Fruit fly (Drosophila melanogaster): ENCODE measurements around the gene CG34299.

CG34299 gene

DNA sequence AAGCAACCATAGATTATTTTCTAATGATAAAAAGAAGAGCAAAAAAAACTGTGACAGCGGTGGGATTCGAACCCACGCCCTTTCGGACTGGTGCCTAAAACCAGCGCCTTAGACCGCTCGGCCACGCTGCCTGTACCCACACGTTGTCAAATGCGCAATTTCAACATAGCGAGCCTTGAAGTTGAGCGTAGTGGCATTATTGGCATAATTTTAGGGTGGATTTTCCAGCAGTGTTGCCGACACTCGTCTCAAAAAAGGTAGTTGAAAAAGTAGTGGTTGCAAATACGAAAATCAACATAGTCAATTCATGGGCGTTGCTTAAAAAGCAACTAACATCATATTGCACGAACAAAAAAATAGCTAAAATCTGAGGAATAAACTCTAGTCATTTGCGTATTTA is 818 bp upstream of the CG34299 start (continued):
- no peak for TF ChIP-seq Meics (GFP tag; optimal IDR thresholded peaks at IDR 0.05)
- no peak for TF ChIP-seq jing (GFP tag; optimal IDR thresholded peaks at IDR 0.05)
- no peak for TF ChIP-seq NFAT (GFP tag; IDR thresholded peaks at IDR 0.05)
- TF ChIP-seq CG6175 (GFP tag; IDR thresholded peaks at IDR 0.05) = no peak
- no peak for TF ChIP-seq ems (GFP tag; optimal IDR thresholded peaks at IDR 0.05)
- no peak for TF ChIP-seq pb (GFP tag; optimal IDR thresholded peaks at IDR 0.05)
- TF ChIP-seq CG12391 (tag; optimal IDR thresholded peaks at IDR 0.05) = no peak
- TF ChIP-seq CG32772 (GFP tag; IDR thresholded peaks at IDR 0.05) = no peak
- TF ChIP-seq Dll (GFP tag; IDR thresholded peaks at IDR 0.05; ENCODE audit: partially characterized antibody) = peak; percentile 58; the same call in 2 of the 4 replicates
- TF ChIP-seq disco-r (GFP tag; optimal IDR thresholded peaks at IDR 0.05) = no peak
- no peak for TF ChIP-seq Lim3 (GFP tag; IDR thresholded peaks at IDR 0.05)
- TF ChIP-seq CG4282 (GFP tag; optimal IDR thresholded peaks at IDR 0.05) = no peak
- no peak for TF ChIP-seq CG12942 (GFP tag; optimal IDR thresholded peaks at IDR 0.05)
- TF ChIP-seq Fer2 (tag; optimal IDR thresholded peaks at IDR 0.05) = no peak
- TF ChIP-seq CG14050 (GFP tag; IDR thresholded peaks at IDR 0.05) = no peak
- no peak for TF ChIP-seq Max (GFP tag; optimal IDR thresholded peaks at IDR 0.05)
- no peak for TF ChIP-seq CG4617 (GFP tag; optimal IDR thresholded peaks at IDR 0.05; ENCODE audit: borderline replicate concordance)
- no peak for TF ChIP-seq Ssrp (tag; optimal IDR thresholded peaks at IDR 0.05)
- no peak for TF ChIP-seq Optix (GFP tag; IDR thresholded peaks at IDR 0.05)
- no peak for TF ChIP-seq kni (GFP tag; optimal IDR thresholded peaks at IDR 0.05)
- no peak for TF ChIP-seq ara (GFP tag; IDR thresholded peaks at IDR 0.05)
- TF ChIP-seq Antp (GFP tag; optimal IDR thresholded peaks at IDR 0.05) = no peak
- no peak for TF ChIP-seq CG12299 (tag; optimal IDR thresholded peaks at IDR 0.05)
- TF ChIP-seq Oli (tag; optimal IDR thresholded peaks at IDR 0.05) = no peak
- no peak for TF ChIP-seq Hr3 (GFP tag; optimal IDR thresholded peaks at IDR 0.05)
- TF ChIP-seq H15 (GFP tag; IDR thresholded peaks at IDR 0.05) = no peak
- peak; percentile 65 for TF ChIP-seq nerfin-2 (GFP tag; IDR thresholded peaks at IDR 0.05; ENCODE audit: partially characterized antibody)
- no peak for TF ChIP-seq tio (GFP tag; optimal IDR thresholded peaks at IDR 0.05)
- TF ChIP-seq E2f2 (GFP tag; IDR thresholded peaks at IDR 0.05) = no peak
- no peak for TF ChIP-seq emc (GFP tag; optimal IDR thresholded peaks at IDR 0.05)
- TF ChIP-seq ind (GFP tag; optimal IDR thresholded peaks at IDR 0.05) = no peak
- TF ChIP-seq bab2 (GFP tag; optimal IDR thresholded peaks at IDR 0.05) = no peak
- TF ChIP-seq inv (GFP tag; IDR thresholded peaks at IDR 0.05; ENCODE audit: partially characterized antibody) = no peak
- no peak for TF ChIP-seq org-1 (GFP tag; optimal IDR thresholded peaks at IDR 0.05)
- TF ChIP-seq hbn (GFP tag; IDR thresholded peaks at IDR 0.05; ENCODE audit: partially characterized antibody) = peak; percentile 32
- no peak for TF ChIP-seq prd (optimal IDR thresholded peaks at IDR 0.05)
- TF ChIP-seq prd (GFP tag; IDR thresholded peaks at IDR 0.05) = no peak
- no peak for TF ChIP-seq lbe (GFP tag; optimal IDR thresholded peaks at IDR 0.05)
- no peak for TF ChIP-seq CG12659 (GFP tag; optimal IDR thresholded peaks at IDR 0.05)
- no peak for TF ChIP-seq CHES-1-like (GFP tag; optimal IDR thresholded peaks at IDR 0.05)
- no peak for TF ChIP-seq CG15479 (GFP tag; optimal IDR thresholded peaks at IDR 0.05)
- TF ChIP-seq Abd-B (GFP tag; optimal IDR thresholded peaks at IDR 0.05) = no peak
- TF ChIP-seq CG9215 (GFP tag; IDR thresholded peaks at IDR 0.05) = no peak
- no peak for TF ChIP-seq jigr1 (GFP tag; IDR thresholded peaks at IDR 0.05)
- no peak for TF ChIP-seq CG14667 (GFP tag; IDR thresholded peaks at IDR 0.05)
- TF ChIP-seq CG4424 (GFP tag; optimal IDR thresholded peaks at IDR 0.05) = peak; percentile 100
- no peak for TF ChIP-seq Deaf1 (tag; optimal IDR thresholded peaks at IDR 0.05)
- TF ChIP-seq CG8089 (GFP tag; optimal IDR thresholded peaks at IDR 0.05) = no peak
- TF ChIP-seq Bdp1 (GFP tag; optimal IDR thresholded peaks at IDR 0.05) = peak; percentile 99
- no peak for TF ChIP-seq Tbp (GFP tag; optimal IDR thresholded peaks at IDR 0.05)
- TF ChIP-seq slp2 (GFP tag; optimal IDR thresholded peaks at IDR 0.05) = no peak
- no peak for TF ChIP-seq dimm (GFP tag; IDR thresholded peaks at IDR 0.05)
- peak; percentile 57; the same call in 2 of the 3 replicates for TF ChIP-seq hb (GFP tag; IDR thresholded peaks at IDR 0.05; ENCODE audit: partially characterized antibody)

Measured in whole organism, embryonic.